Fruit fly (Drosophila melanogaster) whole organism, prepupa: ENCODE data around the gene CG31100.
A peak's percentile ranks its signal among the peaks of the same experiment; 100 is the strongest.

Experiments
- CG10669 ChIP-seq: fragments of 200-800 bp; sonication (Bioruptor generic); optimal IDR thresholded peaks from 3 replicates; lab custom pipeline; 2018; ENCODE audit warnings: missing biosample characterization, mild to moderate bottlenecking, missing genetic modification characterization, moderate library complexity
- CG11762 ChIP-seq: fragments of 200-800 bp; sonication (Bioruptor generic); optimal IDR thresholded peaks from 3 replicates; lab custom pipeline; 2016; ENCODE audit warnings: missing biosample characterization, missing genetic modification characterization; ENCODE audit not compliant: insufficient read depth
- CG15336 ChIP-seq: fragments of 200-800 bp; sonication (Bioruptor generic); IDR thresholded peaks from 2 replicates; pipeline ENCODE4 v1.3.6; 2022; ENCODE audit warnings: missing biosample characterization, missing genetic modification characterization
- CG1621 ChIP-seq: fragments of 200-800 bp; sonication (Bioruptor generic); optimal IDR thresholded peaks from 3 replicates; lab custom pipeline; 2018; ENCODE audit warnings: missing biosample characterization, mild to moderate bottlenecking, missing genetic modification characterization
- CG16779 ChIP-seq: fragments of 200-800 bp; sonication (Bioruptor generic); optimal IDR thresholded peaks from 3 replicates; lab custom pipeline; 2017; ENCODE audit warnings: missing biosample characterization, mild to moderate bottlenecking, missing genetic modification characterization
- CG31627 ChIP-seq: fragments of 200-800 bp; sonication (Bioruptor generic); optimal IDR thresholded peaks from 3 replicates; lab custom pipeline; 2016; ENCODE audit warnings: missing biosample characterization, missing genetic modification characterization
- CG3919 ChIP-seq: fragments of 200-800 bp; sonication (Bioruptor generic); optimal IDR thresholded peaks from 3 replicates; lab custom pipeline; 2016; ENCODE audit warnings: missing biosample characterization, missing genetic modification characterization
- CG6276 ChIP-seq: fragments of 200-800 bp; sonication (Bioruptor generic); optimal IDR thresholded peaks from 2 replicates; lab custom pipeline; 2017; ENCODE audit warnings: missing biosample characterization, mild to moderate bottlenecking, missing genetic modification characterization
- CG6792 ChIP-seq: fragments of 200-800 bp; sonication (Bioruptor generic); optimal IDR thresholded peaks from 3 replicates; lab custom pipeline; 2016; ENCODE audit warnings: missing biosample characterization, missing genetic modification characterization
- CG6808 ChIP-seq: fragments of 200-800 bp; sonication (Bioruptor generic); optimal IDR thresholded peaks from 3 replicates; lab custom pipeline; 2017; ENCODE audit warnings: missing biosample characterization, missing genetic modification characterization, mild to moderate bottlenecking, moderate library complexity, missing genetic modification reagents
- CG7368 ChIP-seq: fragments of 200-800 bp; sonication (Bioruptor generic); optimal IDR thresholded peaks from 3 replicates; lab custom pipeline; 2016; ENCODE audit warnings: missing biosample characterization, missing genetic modification characterization
- CG8119 ChIP-seq: fragments of 200-800 bp; sonication (Bioruptor generic); IDR thresholded peaks from 3 replicates; pipeline ENCODE4 v1.3.6; 2022; ENCODE audit warnings: missing biosample characterization, missing genetic modification characterization
- CG8319 ChIP-seq: fragments of 200-800 bp; sonication (Bioruptor generic); optimal IDR thresholded peaks from 3 replicates; lab custom pipeline; 2016; ENCODE audit warnings: missing biosample characterization, missing genetic modification characterization
- CG9139 ChIP-seq: fragments of 200-800 bp; sonication (Bioruptor generic); optimal IDR thresholded peaks from 3 replicates; lab custom pipeline; 2017; ENCODE audit warnings: missing biosample characterization, mild to moderate bottlenecking, missing genetic modification characterization
- Eip78C ChIP-seq: fragments of 200-800 bp; sonication (Bioruptor generic); peaks from one replicate; lab custom pipeline; 2016; ENCODE audit warnings: missing biosample characterization, missing genetic modification characterization
- Ets21C ChIP-seq: fragments of 200-800 bp; sonication (Bioruptor generic); optimal IDR thresholded peaks from 3 replicates; lab custom pipeline; 2016; ENCODE audit warnings: missing biosample characterization, missing genetic modification characterization
- Hr39 ChIP-seq: fragments of 200-800 bp; sonication (Bioruptor generic); optimal IDR thresholded peaks from 2 replicates; lab custom pipeline; 2016; ENCODE audit warnings: missing biosample characterization, missing genetic modification characterization
- Met ChIP-seq: fragments of 200-800 bp; sonication (Bioruptor generic); optimal IDR thresholded peaks from 3 replicates; lab custom pipeline; 2016; ENCODE audit warnings: missing biosample characterization, missing genetic modification characterization
- OdsH ChIP-seq: fragments of 200-800 bp; sonication (Bioruptor generic); optimal IDR thresholded peaks from 3 replicates; lab custom pipeline; 2016; ENCODE audit warnings: missing biosample characterization, missing genetic modification characterization
- Smox ChIP-seq: fragments of 200-800 bp; sonication (Bioruptor generic); optimal IDR thresholded peaks from 3 replicates; lab custom pipeline; 2016; ENCODE audit warnings: missing biosample characterization, missing genetic modification characterization
- Sox102F ChIP-seq: fragments of 200-800 bp; sonication (Bioruptor generic); optimal IDR thresholded peaks from 2 replicates; lab custom pipeline; 2016; ENCODE audit warnings: missing biosample characterization, mild to moderate bottlenecking, missing genetic modification characterization
- Sox15 ChIP-seq: fragments of 200-800 bp; sonication (Bioruptor generic); optimal IDR thresholded peaks from 3 replicates; lab custom pipeline; 2016; ENCODE audit warnings: missing biosample characterization, missing genetic modification characterization
- achi ChIP-seq: fragments of 200-800 bp; sonication (Bioruptor generic); optimal IDR thresholded peaks from 3 replicates; lab custom pipeline; 2016; ENCODE audit warnings: missing biosample characterization, missing genetic modification characterization
- cyc ChIP-seq: fragments of 200-800 bp; sonication (Bioruptor generic); optimal IDR thresholded peaks from 3 replicates; lab custom pipeline; 2016; ENCODE audit warnings: missing biosample characterization, missing genetic modification characterization
- dac ChIP-seq: fragments of 200-800 bp; sonication (Bioruptor generic); optimal IDR thresholded peaks from 2 replicates; lab custom pipeline; 2017; ENCODE audit warnings: missing biosample characterization, mild to moderate bottlenecking, missing genetic modification characterization
- dsx ChIP-seq: fragments of 200-800 bp; optimal IDR thresholded peaks from 3 replicates; lab custom pipeline; 2019; ENCODE audit warnings: missing biosample characterization, mild to moderate bottlenecking, missing genetic modification characterization, moderate library complexity; ENCODE audit not compliant: poor library complexity, severe bottlenecking
- eg ChIP-seq: fragments of 200-800 bp; sonication (Bioruptor generic); IDR thresholded peaks from 3 replicates; pipeline ENCODE4 v1.3.6; 2022; ENCODE audit warnings: missing biosample characterization, missing genetic modification characterization
- esn ChIP-seq: fragments of 200-800 bp; sonication (Bioruptor generic); optimal IDR thresholded peaks from 2 replicates; lab custom pipeline; 2016; ENCODE audit warnings: missing biosample characterization, mild to moderate bottlenecking, missing genetic modification characterization, moderate library complexity
- fd85E ChIP-seq: fragments of 200-800 bp; sonication (Bioruptor generic); optimal IDR thresholded peaks from 3 replicates; lab custom pipeline; 2016; ENCODE audit warnings: missing biosample characterization, missing genetic modification characterization
- fkh ChIP-seq: fragments of 200-800 bp; sonication (Bioruptor generic); optimal IDR thresholded peaks from 3 replicates; lab custom pipeline; 2017; ENCODE audit warnings: missing biosample characterization, mild to moderate bottlenecking, missing genetic modification characterization, moderate library complexity
- lz ChIP-seq: fragments of 200-800 bp; sonication (Bioruptor generic); optimal IDR thresholded peaks from 3 replicates; lab custom pipeline; 2016; ENCODE audit warnings: missing biosample characterization, missing genetic modification characterization
- net ChIP-seq: fragments of 200-800 bp; sonication (Bioruptor generic); optimal IDR thresholded peaks from 3 replicates; lab custom pipeline; 2016; ENCODE audit warnings: missing biosample characterization, missing genetic modification characterization
- ss ChIP-seq, 2 experiments: fragments of 200-800 bp; sonication (Bioruptor generic); optimal IDR thresholded peaks; 2 replicates in 1 of 2; 3 replicates in 1 of 2; lab custom pipeline; 2017 to 2018; ENCODE audit warnings: mild to moderate bottlenecking in 2 of 2, missing biosample characterization in 2 of 2, missing genetic modification characterization in 2 of 2, moderate library complexity in 1 of 2
- svp ChIP-seq: fragments of 200-800 bp; sonication (Bioruptor generic); peaks from one replicate; lab custom pipeline; 2016; ENCODE audit warnings: missing biosample characterization, missing genetic modification characterization

Gene CG31100

dm6 chr3R:8984141-8984540 is 19.3 kb downstream of the CG31100 start, which contains the start of gene RagA-B:
RagA-B (minus strand) TSS chr3R:8984315.
- TF ChIP-seq CG9139 (GFP tag; lab: Kevin White, UChicago) = no peak
- TF ChIP-seq fkh (GFP tag; lab: Kevin White, UChicago) = peak; percentile 33

dm6 chr3R:8981209-8981996 is 22.0 kb downstream of the CG31100 start:
- TF ChIP-seq CG11762 (GFP tag; lab: Kevin White, UChicago) = no peak
- TF ChIP-seq fkh (GFP tag; lab: Kevin White, UChicago) = peak; percentile 25

dm6 chr3R:8980776-8981165 is 22.7 kb downstream of the CG31100 start, which contains the start of gene CAHbeta:
CAHbeta (plus strand) TSS chr3R:8980860.
- no peak for TF ChIP-seq CG7368 (GFP tag; lab: Kevin White, UChicago)
- no peak for TF ChIP-seq CG1621
- peak in 1 of 2 experiments; percentile 40 for TF ChIP-seq ss (GFP tag; optimal IDR thresholded peaks at IDR 0.05; lab: Kevin White, UChicago)
- peak; percentile 43 for TF ChIP-seq Eip78C (GFP tag; lab: Kevin White, UChicago)
- TF ChIP-seq esn (GFP tag; lab: Kevin White, UChicago) = no peak
- no peak for TF ChIP-seq CG6792 (GFP tag; lab: Kevin White, UChicago)
- TF ChIP-seq CG16779 (tag; lab: Kevin White, UChicago) = peak; percentile 34
- TF ChIP-seq net (GFP tag; lab: Kevin White, UChicago) = no peak
- TF ChIP-seq CG6808 (GFP tag; lab: Kevin White, UChicago) = no peak
- TF ChIP-seq svp (GFP tag; lab: Kevin White, UChicago) = no peak
- no peak for TF ChIP-seq dsx (GFP tag; lab: Kevin White, UChicago)
- no peak for TF ChIP-seq CG8319 (GFP tag; lab: Kevin White, UChicago)
- no peak for TF ChIP-seq Sox15 (GFP tag; lab: Kevin White, UChicago)
- no peak for TF ChIP-seq achi
- no peak for TF ChIP-seq CG10669 (GFP tag; lab: Kevin White, UChicago)
- peak; percentile 58; the same call in 2 of the 3 replicates for TF ChIP-seq eg (GFP tag; lab: Robert Waterston, UW)
- TF ChIP-seq CG6276 (GFP tag; lab: Kevin White, UChicago) = peak; percentile 20
- no peak for TF ChIP-seq CG11762 (GFP tag; lab: Kevin White, UChicago)
- TF ChIP-seq CG3919 (GFP tag; lab: Kevin White, UChicago) = no peak
- TF ChIP-seq CG31627 = no peak
- no peak for TF ChIP-seq Sox102F (GFP tag; lab: Kevin White, UChicago)
- TF ChIP-seq, all 60 proteins: peak for 5

- TF ChIP-seq Sox102F (GFP tag; lab: Kevin White, UChicago) (no peak), OdsH (peak; percentile 8), CG6808 (GFP tag; lab: Kevin White, UChicago) (peak; percentile 49), CG9139 (GFP tag; lab: Kevin White, UChicago) (peak; percentile 14), Ets21C (peak; percentile 26), CG1621 (no peak), CG11762 (GFP tag; lab: Kevin White, UChicago) (no peak), CG15336 (GFP tag; lab: Robert Waterston, UW) (peak; percentile 61), CG8319 (GFP tag; lab: Kevin White, UChicago) (peak; percentile 64), Smox (GFP tag; lab: Kevin White, UChicago) (peak; percentile 9), ss (GFP tag; optimal IDR thresholded peaks at IDR 0.05; lab: Kevin White, UChicago) (peak; percentile 11 to 59), CG31627 (peak; percentile 38), fd85E (GFP tag; lab: Kevin White, UChicago) (no peak), CG6276 (GFP tag; lab: Kevin White, UChicago) (peak; percentile 27), cyc (peak; percentile 11), Met (GFP tag; lab: Kevin White, UChicago) (peak; percentile 9), CG8119 (GFP tag; lab: Robert Waterston, UW) (peak; percentile 38; the same call in 2 of the 3 replicates), Eip78C (GFP tag; lab: Kevin White, UChicago) (peak; percentile 33), Hr39 (peak; percentile 15), dac (GFP tag; lab: Kevin White, UChicago) (peak; percentile 30), svp (GFP tag; lab: Kevin White, UChicago) (peak; percentile 85), lz (no peak), esn (GFP tag; lab: Kevin White, UChicago) (peak; percentile 16), fkh (GFP tag; lab: Kevin White, UChicago) (peak; percentile 76)
Observed at dm6 chr3R:8979850-8980775, 23.3 kb downstream of the CG31100 start.
